Fruit fly (Drosophila melanogaster): Measurements from ENCODE around the gene mfr.

DNA sequence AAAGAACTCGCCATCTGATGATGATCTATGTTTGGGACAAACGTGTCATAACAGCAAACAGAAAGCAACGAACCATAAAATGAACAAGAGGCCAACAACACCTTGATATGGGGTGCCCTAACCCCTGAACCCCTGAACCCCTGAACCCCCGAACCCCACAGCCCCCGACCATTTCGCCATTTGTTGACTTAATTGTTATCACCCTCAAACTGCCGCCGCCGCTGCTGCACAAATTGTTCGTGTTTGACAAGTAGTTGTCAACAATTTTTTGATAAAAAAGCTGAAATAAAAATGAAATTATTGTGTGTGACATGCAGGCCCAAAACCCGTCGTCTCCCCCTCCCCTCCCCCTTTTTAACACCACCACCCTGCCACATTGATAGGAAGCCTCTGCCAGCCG lies 39.4 kb downstream of the mfr start:
- TF ChIP-seq psq (optimal IDR thresholded peaks at IDR 0.05) (no peak), h (optimal IDR thresholded peaks at IDR 0.05) (no peak), insv (optimal IDR thresholded peaks at IDR 0.05) (no peak)

Data from Kc167 (cell line).